Fruit fly (Drosophila melanogaster) Kc167 (cell line): ENCODE results near the gene ssp6.

Experiments used
- Myc ChIP-seq: fragments of >200 bp; optimal IDR thresholded peaks from 2 replicates; lab custom pipeline; 2017; ENCODE audit warnings: missing external identifiers
- Sin3A ChIP-seq: fragments of >200 bp; optimal IDR thresholded peaks from 2 replicates; lab custom pipeline; 2018; ENCODE audit warnings: missing external identifiers
- h ChIP-seq: fragments of >200 bp; optimal IDR thresholded peaks from 3 replicates; lab custom pipeline; 2018; ENCODE audit warnings: missing external identifiers
- insv ChIP-seq: fragments of >200 bp; optimal IDR thresholded peaks from 3 replicates; lab custom pipeline; 2018; ENCODE audit warnings: missing external identifiers
- psq ChIP-seq: fragments of >200 bp; optimal IDR thresholded peaks from 2 replicates; lab custom pipeline; 2017; ENCODE audit warnings: missing external identifiers
- ttk ChIP-seq: sonication (Bioruptor generic); optimal IDR thresholded peaks from 2 replicates; lab custom pipeline; 2017; ENCODE audit warnings: missing external identifiers

ssp6 gene

dm6 chr3L:6093213-6093612 lies 16.7 kb downstream of the ssp6 start, which contains the start of gene CG10469:
Gene CG10469 (minus strand): TSS chr3L:6093313.
- no peak for TF ChIP-seq Myc (lab: Kevin White, UChicago)
- no peak for TF ChIP-seq ttk (lab: Kevin White, UChicago)
- TF ChIP-seq insv (lab: Kevin White, UChicago): no peak
- TF ChIP-seq Sin3A (lab: Kevin White, UChicago): no peak
- no peak for TF ChIP-seq h (lab: Kevin White, UChicago)
- no peak for TF ChIP-seq psq (lab: Kevin White, UChicago)

- TF ChIP-seq h (lab: Kevin White, UChicago) (no peak), psq (lab: Kevin White, UChicago) (no peak), Sin3A (lab: Kevin White, UChicago) (no peak), ttk (lab: Kevin White, UChicago) (no peak), Myc (lab: Kevin White, UChicago) (no peak), insv (lab: Kevin White, UChicago) (no peak)
Measured at dm6 chr3L:6094697-6095096, 18.2 kb downstream of the ssp6 start, which contains the start of the genes CG10467 and loj. Gene CG10467 (minus strand): TSS chr3L:6094747. Gene loj (plus strand): TSS chr3L:6094987.

dm6 chr3L:6097270-6097669 lies 20.7 kb downstream of the ssp6 start, which contains the start of gene Ets65A:
Gene Ets65A (plus strand): TSS chr3L:6097617.
- TF ChIP-seq ttk (lab: Kevin White, UChicago) (no peak), Myc (lab: Kevin White, UChicago) (no peak), Sin3A (lab: Kevin White, UChicago) (no peak), insv (lab: Kevin White, UChicago) (no peak), psq (lab: Kevin White, UChicago) (no peak), h (lab: Kevin White, UChicago) (no peak)

- TF ChIP-seq Sin3A (lab: Kevin White, UChicago) (no peak), h (lab: Kevin White, UChicago) (no peak), ttk (lab: Kevin White, UChicago) (no peak), insv (lab: Kevin White, UChicago) (no peak), Myc (lab: Kevin White, UChicago) (no peak), psq (lab: Kevin White, UChicago) (no peak)
Measured at dm6 chr3L:6103658-6104057, 27.1 kb downstream of the ssp6 start.

- no peak for TF ChIP-seq h (lab: Kevin White, UChicago)
- no peak for TF ChIP-seq insv (lab: Kevin White, UChicago)
- no peak for TF ChIP-seq Myc (lab: Kevin White, UChicago)
- TF ChIP-seq Sin3A (lab: Kevin White, UChicago): no peak
- TF ChIP-seq psq (lab: Kevin White, UChicago): no peak
- TF ChIP-seq ttk (lab: Kevin White, UChicago): no peak
Measured at dm6 chr3L:6104551-6104950, 28.0 kb downstream of the ssp6 start.

- TF ChIP-seq Myc (lab: Kevin White, UChicago): no peak
- no peak for TF ChIP-seq insv (lab: Kevin White, UChicago)
- TF ChIP-seq h (lab: Kevin White, UChicago): no peak
Measured at dm6 chr3L:6105435-6105834, 28.9 kb downstream of the ssp6 start.

- TF ChIP-seq Sin3A (lab: Kevin White, UChicago): no peak
- TF ChIP-seq Myc (lab: Kevin White, UChicago): no peak
- TF ChIP-seq ttk (lab: Kevin White, UChicago): no peak
- no peak for TF ChIP-seq insv (lab: Kevin White, UChicago)
- TF ChIP-seq h (lab: Kevin White, UChicago): no peak
- no peak for TF ChIP-seq psq (lab: Kevin White, UChicago)
Measured at dm6 chr3L:6106717-6107116, 30.2 kb downstream of the ssp6 start.

dm6 chr3L:6108264-6109060 lies 31.9 kb downstream of the ssp6 start:
- TF ChIP-seq Myc (lab: Kevin White, UChicago) (no peak), psq (lab: Kevin White, UChicago) (no peak), ttk (lab: Kevin White, UChicago) (no peak), h (lab: Kevin White, UChicago) (no peak), Sin3A (lab: Kevin White, UChicago) (no peak), insv (lab: Kevin White, UChicago) (no peak)

- TF ChIP-seq Sin3A (lab: Kevin White, UChicago) (no peak), h (lab: Kevin White, UChicago) (no peak), psq (lab: Kevin White, UChicago) (no peak), insv (lab: Kevin White, UChicago) (no peak), Myc (lab: Kevin White, UChicago) (no peak), ttk (lab: Kevin White, UChicago) (no peak)
Measured at dm6 chr3L:6110673-6111449, 34.3 kb downstream of the ssp6 start.

dm6 chr3L:6111458-6111857 lies 34.9 kb downstream of the ssp6 start:
- TF ChIP-seq Sin3A (lab: Kevin White, UChicago) (no peak), Myc (lab: Kevin White, UChicago) (no peak), insv (lab: Kevin White, UChicago) (no peak), psq (lab: Kevin White, UChicago) (no peak), ttk (lab: Kevin White, UChicago) (no peak), h (lab: Kevin White, UChicago) (no peak)

dm6 chr3L:6115505-6115904 lies 39.0 kb downstream of the ssp6 start:
- TF ChIP-seq h (lab: Kevin White, UChicago): no peak
- TF ChIP-seq Myc (lab: Kevin White, UChicago): no peak
- TF ChIP-seq insv (lab: Kevin White, UChicago): no peak
- TF ChIP-seq ttk (lab: Kevin White, UChicago): no peak
- no peak for TF ChIP-seq psq (lab: Kevin White, UChicago)
- no peak for TF ChIP-seq Sin3A (lab: Kevin White, UChicago)
